4 worm cellular contexts compared by ENCODE assay signal in genomic region chrIV:11025941-11026340, ce11.
TF ChIP-seq lines count a peak whose summit lies in the region.

No protein-coding gene starts in this region.

TF ChIP-seq in whole organism, L2 larva, 48 proteins besides CTCF, POLR2A, EP300 and RAD21:
- TF ChIP-seq sem-4 (tag; optimal IDR thresholded peaks at IDR 0.05; lab: Kevin White, UChicago), result no peak
- TF ChIP-seq nhr-77 (tag; optimal IDR thresholded peaks at IDR 0.05; lab: Kevin White, UChicago), result no peak
- no peak for TF ChIP-seq elt-1 (tag; optimal IDR thresholded peaks at IDR 0.05; lab: Kevin White, UChicago)
- TF ChIP-seq ztf-1 (GFP tag; conservative IDR thresholded peaks at IDR 0.05; lab: Robert Waterston, UW), result 0 out of 2 replicates have a peak, but pooled peaks have one; percentile 28
- peak; percentile 29 for TF ChIP-seq sma-9 (GFP tag; optimal IDR thresholded peaks at IDR 0.05; lab: Kevin White, UChicago)
- TF ChIP-seq sma-9 (tag; optimal IDR thresholded peaks at IDR 0.05; lab: Kevin White, UChicago), result no peak
- peak; percentile 71 for TF ChIP-seq Y55F3AM.14 (GFP tag; optimal IDR thresholded peaks at IDR 0.05; lab: Kevin White, UChicago)
- TF ChIP-seq zag-1 (tag; optimal IDR thresholded peaks at IDR 0.05; lab: Kevin White, UChicago), result peak; percentile 34

TF ChIP-seq in whole organism, L4 larva, 104 proteins besides CTCF, POLR2A, EP300 and RAD21 (continues in another document):
- TF ChIP-seq ceh-62 (tag; optimal IDR thresholded peaks at IDR 0.05; lab: Kevin White, UChicago) (no peak), nhr-28 (tag; optimal IDR thresholded peaks at IDR 0.05; lab: Kevin White, UChicago) (no peak), unc-130 (GFP tag; optimal IDR thresholded peaks at IDR 0.05; lab: Kevin White, UChicago) (peak; percentile 75), saeg-2 (GFP tag; IDR thresholded peaks at IDR 0.05; lab: Robert Waterston, UW) (no peak), daf-12 (tag; optimal IDR thresholded peaks at IDR 0.05; lab: Kevin White, UChicago) (no peak), hlh-30 (tag; optimal IDR thresholded peaks at IDR 0.05; lab: Kevin White, UChicago; ENCODE audit: insufficient read depth) (no peak), skn-1 (tag; optimal IDR thresholded peaks at IDR 0.05; lab: Kevin White, UChicago) (no peak), nhr-6 (tag; optimal IDR thresholded peaks at IDR 0.05; lab: Kevin White, UChicago) (peak; percentile 10), mxl-2 (GFP tag; conservative IDR thresholded peaks at IDR 0.05; lab: Robert Waterston, UW) (0 out of 2 replicates have a peak, but pooled peaks have one; percentile 23), ceh-82 (tag; optimal IDR thresholded peaks at IDR 0.05; lab: Kevin White, UChicago) (no peak), unc-39 (tag; optimal IDR thresholded peaks at IDR 0.05; lab: Kevin White, UChicago) (no peak), madf-9 (GFP tag; conservative IDR thresholded peaks at IDR 0.05; lab: Robert Waterston, UW) (peak; percentile 74), zip-11 (GFP tag; IDR thresholded peaks at IDR 0.05; lab: Robert Waterston, UW) (no peak), zfp-2 (tag; optimal IDR thresholded peaks at IDR 0.05; lab: Kevin White, UChicago) (peak; percentile 42), ctbp-1 (GFP tag; IDR thresholded peaks at IDR 0.05; lab: Robert Waterston, UW) (peak; percentile 88), zip-2 (tag; optimal IDR thresholded peaks at IDR 0.05; lab: Kevin White, UChicago) (no peak), dmd-9 (GFP tag; IDR thresholded peaks at IDR 0.05; lab: Robert Waterston, UW) (no peak), lin-29 (GFP tag; IDR thresholded peaks at IDR 0.05; lab: Robert Waterston, UW) (0 out of 2 replicates have a peak, but pooled peaks have one; percentile 32), egl-27 (tag; optimal IDR thresholded peaks at IDR 0.05; lab: Kevin White, UChicago) (no peak), vab-7 (GFP tag; IDR thresholded peaks at IDR 0.05; lab: Robert Waterston, UW) (peak; percentile 87), dve-1 (tag; optimal IDR thresholded peaks at IDR 0.05; lab: Kevin White, UChicago; ENCODE audit: insufficient read depth) (no peak), Y105C5A.15 (GFP tag; IDR thresholded peaks at IDR 0.05; lab: Robert Waterston, UW) (peak; percentile 77; the same call in 1 of the 2 replicates), jun-1 (tag; optimal IDR thresholded peaks at IDR 0.05; lab: Kevin White, UChicago) (no peak), Y5F2A.4 (GFP tag; optimal IDR thresholded peaks at IDR 0.05; lab: Kevin White, UChicago) (peak; percentile 89), R02D3.7 (tag; optimal IDR thresholded peaks at IDR 0.05; lab: Kevin White, UChicago) (no peak), nhr-25 (tag; optimal IDR thresholded peaks at IDR 0.05; lab: Kevin White, UChicago; ENCODE audit: borderline replicate concordance, insufficient read depth) (no peak), zag-1 (tag; optimal IDR thresholded peaks at IDR 0.05; lab: Kevin White, UChicago) (no peak), mxl-3 (GFP tag; optimal IDR thresholded peaks at IDR 0.05; lab: Kevin White, UChicago) (peak; percentile 75)

TF ChIP-seq in whole organism, late embryonic, 69 proteins besides CTCF, POLR2A, EP300 and RAD21 (continues in another document):
- TF ChIP-seq ztf-16 (tag; optimal IDR thresholded peaks at IDR 0.05; lab: Kevin White, UChicago) (peak; percentile 99), T23F11.4 (GFP tag; optimal IDR thresholded peaks at IDR 0.05; lab: Kevin White, UChicago) (peak; percentile 98), ref-2 (tag; optimal IDR thresholded peaks at IDR 0.05; lab: Kevin White, UChicago) (peak; percentile 99), ahr-1 (tag; optimal IDR thresholded peaks at IDR 0.05; lab: Kevin White, UChicago) (peak; percentile 97), ceh-24 (tag; optimal IDR thresholded peaks at IDR 0.05; lab: Kevin White, UChicago) (peak; percentile 92), ceh-30 (tag; optimal IDR thresholded peaks at IDR 0.05; lab: Kevin White, UChicago) (peak; percentile 92), unc-42 (tag; optimal IDR thresholded peaks at IDR 0.05; lab: Kevin White, UChicago) (peak; percentile 72), nfya-1 (tag; optimal IDR thresholded peaks at IDR 0.05; lab: Kevin White, UChicago) (peak; percentile 84), syd-9 (tag; optimal IDR thresholded peaks at IDR 0.05; lab: Kevin White, UChicago) (peak; percentile 97), che-1 (tag; optimal IDR thresholded peaks at IDR 0.05; lab: Kevin White, UChicago) (peak; percentile 97), pha-2 (tag; optimal IDR thresholded peaks at IDR 0.05; lab: Kevin White, UChicago) (peak; percentile 97), elt-4 (tag; optimal IDR thresholded peaks at IDR 0.05; lab: Kevin White, UChicago) (peak; percentile 72), ceh-14 (tag; optimal IDR thresholded peaks at IDR 0.05; lab: Kevin White, UChicago) (peak; percentile 86), mec-3 (tag; optimal IDR thresholded peaks at IDR 0.05; lab: Kevin White, UChicago; ENCODE audit: borderline replicate concordance) (peak; percentile 92), K02D7.2 (tag; optimal IDR thresholded peaks at IDR 0.05; lab: Kevin White, UChicago) (peak; percentile 98), fkh-10 (GFP tag; optimal IDR thresholded peaks at IDR 0.05; lab: Kevin White, UChicago) (peak; percentile 90), ttx-3 (tag; optimal IDR thresholded peaks at IDR 0.05; lab: Kevin White, UChicago) (peak; percentile 97), zip-5 (tag; optimal IDR thresholded peaks at IDR 0.05; lab: Kevin White, UChicago) (peak; percentile 88), npax-4 (tag; optimal IDR thresholded peaks at IDR 0.05; lab: Kevin White, UChicago) (peak; percentile 95), ets-4 (tag; optimal IDR thresholded peaks at IDR 0.05; lab: Kevin White, UChicago) (peak; percentile 62), pros-1 (tag; optimal IDR thresholded peaks at IDR 0.05; lab: Kevin White, UChicago) (no peak), ceh-2 (tag; optimal IDR thresholded peaks at IDR 0.05; lab: Kevin White, UChicago) (peak; percentile 95), odd-2 (tag; optimal IDR thresholded peaks at IDR 0.05; lab: Kevin White, UChicago) (peak; percentile 84), tbx-7 (tag; optimal IDR thresholded peaks at IDR 0.05; lab: Kevin White, UChicago) (peak; percentile 89), madf-2 (tag; optimal IDR thresholded peaks at IDR 0.05; lab: Kevin White, UChicago) (peak; percentile 97), pha-4 (tag; optimal IDR thresholded peaks at IDR 0.05; lab: Kevin White, UChicago) (no peak), C08G9.2 (tag; optimal IDR thresholded peaks at IDR 0.05; lab: Kevin White, UChicago) (peak; percentile 92), pax-1 (tag; optimal IDR thresholded peaks at IDR 0.05; lab: Kevin White, UChicago) (peak; percentile 32), ceh-22 (tag; optimal IDR thresholded peaks at IDR 0.05; lab: Kevin White, UChicago) (peak; percentile 95), gmeb-2 (tag; optimal IDR thresholded peaks at IDR 0.05; lab: Kevin White, UChicago) (peak; percentile 99)

TF ChIP-seq in whole organism, mixed stage, embryonic, 35 proteins besides CTCF, POLR2A, EP300 and RAD21 (continues in another document):
- TF ChIP-seq ces-1 (GFP tag; optimal IDR thresholded peaks at IDR 0.05; lab: Kevin White, UChicago) (peak; percentile 58), M03D4.4 (tag; optimal IDR thresholded peaks at IDR 0.05; lab: Kevin White, UChicago) (peak; percentile 99), ceh-43 (GFP tag; optimal IDR thresholded peaks at IDR 0.05; lab: Kevin White, UChicago) (peak; percentile 96), ceh-83 (GFP tag; optimal IDR thresholded peaks at IDR 0.05; lab: Kevin White, UChicago) (peak; percentile 100), unc-62 (GFP tag; optimal IDR thresholded peaks at IDR 0.05; lab: Kevin White, UChicago) (peak; percentile 88), sptf-1 (tag; optimal IDR thresholded peaks at IDR 0.05; lab: Kevin White, UChicago) (peak; percentile 99), zip-8 (tag; optimal IDR thresholded peaks at IDR 0.05; lab: Kevin White, UChicago) (no peak), tbx-8 (GFP tag; optimal IDR thresholded peaks at IDR 0.05; lab: Kevin White, UChicago) (peak; percentile 98), lsy-2 (tag; optimal IDR thresholded peaks at IDR 0.05; lab: Kevin White, UChicago) (peak; percentile 48), drap-1 (GFP tag; optimal IDR thresholded peaks at IDR 0.05; lab: Kevin White, UChicago) (peak; percentile 99), ztf-11 (tag; optimal IDR thresholded peaks at IDR 0.05; lab: Kevin White, UChicago) (peak; percentile 93), blmp-1 (tag; optimal IDR thresholded peaks at IDR 0.05; lab: Kevin White, UChicago) (no peak), ceh-39 (tag; optimal IDR thresholded peaks at IDR 0.05; lab: Kevin White, UChicago) (peak; percentile 89), unc-120 (tag; optimal IDR thresholded peaks at IDR 0.05; lab: Kevin White, UChicago; ENCODE audit: poor library complexity, severe bottlenecking) (peak; percentile 99), nhr-2 (tag; optimal IDR thresholded peaks at IDR 0.05; lab: Kevin White, UChicago) (peak; percentile 87), elt-3 (tag; optimal IDR thresholded peaks at IDR 0.05; lab: Kevin White, UChicago) (peak; percentile 5), lin-13 (tag; optimal IDR thresholded peaks at IDR 0.05; lab: Kevin White, UChicago) (peak; percentile 91), mep-1 (tag; optimal IDR thresholded peaks at IDR 0.05; lab: Kevin White, UChicago) (peak; percentile 96), bed-3 (GFP tag; optimal IDR thresholded peaks at IDR 0.05; lab: Kevin White, UChicago) (peak; percentile 95), ham-2 (GFP tag; optimal IDR thresholded peaks at IDR 0.05; lab: Kevin White, UChicago) (peak; percentile 95), hlh-1 (tag; optimal IDR thresholded peaks at IDR 0.05; lab: Kevin White, UChicago) (peak; percentile 79), mls-2 (tag; optimal IDR thresholded peaks at IDR 0.05; lab: Kevin White, UChicago) (peak; percentile 100), nhr-76 (tag; optimal IDR thresholded peaks at IDR 0.05; lab: Kevin White, UChicago) (peak; percentile 76), cnd-1 (tag; optimal IDR thresholded peaks at IDR 0.05; lab: Kevin White, UChicago) (peak; percentile 99), elt-1 (tag; optimal IDR thresholded peaks at IDR 0.05; lab: Kevin White, UChicago; ENCODE audit: borderline replicate concordance, insufficient read depth) (peak; percentile 2), nhr-237 (tag; optimal IDR thresholded peaks at IDR 0.05; lab: Kevin White, UChicago) (no peak), unc-39 (tag; optimal IDR thresholded peaks at IDR 0.05; lab: Kevin White, UChicago) (peak; percentile 88), nhr-12 (tag; optimal IDR thresholded peaks at IDR 0.05; lab: Kevin White, UChicago) (peak; percentile 97), nhr-28 (tag; optimal IDR thresholded peaks at IDR 0.05; lab: Kevin White, UChicago) (peak; percentile 84), sem-2 (GFP tag; optimal IDR thresholded peaks at IDR 0.05; lab: Kevin White, UChicago) (peak; percentile 98), mab-5 (tag; optimal IDR thresholded peaks at IDR 0.05; lab: Kevin White, UChicago) (peak; percentile 76), flh-1 (GFP tag; optimal IDR thresholded peaks at IDR 0.05; lab: Kevin White, UChicago) (peak; percentile 95), pha-4 (tag; optimal IDR thresholded peaks at IDR 0.05; lab: Kevin White, UChicago) (peak; percentile 93)
